Fruit fly (Drosophila melanogaster): ENCODE results near the gene CG15219.

- TF ChIP-seq Rel (GFP tag; optimal IDR thresholded peaks at IDR 0.05) (no peak), Rel (tag; optimal IDR thresholded peaks at IDR 0.05) (no peak), psq (GFP tag; optimal IDR thresholded peaks at IDR 0.05) (no peak)
These were observed 43.4 kb upstream of the CG15219 start for dm6 chr2L:22148713-22149112.
